Fruit fly (Drosophila melanogaster) whole organism, embryonic: ENCODE data around the gene CG42512.

Experiments
- Ada2b ChIP-seq: fragments of 200-800 bp; sonication (Bioruptor generic); IDR thresholded peaks from 2 replicates; pipeline ENCODE4 v1.3.6; 2022; ENCODE audit warnings: missing biosample characterization, missing genetic modification characterization
- Atf6 ChIP-seq: fragments of 200-800 bp; sonication (Bioruptor generic); IDR thresholded peaks from 2 replicates; pipeline ENCODE4 v1.3.6; 2022; ENCODE audit warnings: missing biosample characterization, missing genetic modification characterization
- BEAF-32 ChIP-seq: fragments of 200-800 bp; sonication (Bioruptor generic); optimal IDR thresholded peaks from 3 replicates; lab custom pipeline; 2017; ENCODE audit warnings: missing biosample characterization, missing genetic modification characterization, mild to moderate bottlenecking, moderate library complexity, missing genetic modification reagents
- CG11398 ChIP-seq: fragments of 200-800 bp; sonication (Bioruptor generic); optimal IDR thresholded peaks from 2 replicates; lab custom pipeline; 2016; ENCODE audit warnings: missing biosample characterization, missing genetic modification characterization
- CG11456 ChIP-seq: fragments of 200-800 bp; sonication (Bioruptor generic); IDR thresholded peaks from 3 replicates; pipeline ENCODE4 v1.3.6; 2022; ENCODE audit warnings: missing biosample characterization, missing genetic modification characterization
- CG11695 ChIP-seq: fragments of 200-800 bp; sonication (Bioruptor generic); IDR thresholded peaks from 3 replicates; pipeline ENCODE4 v1.3.6; 2022; ENCODE audit warnings: missing biosample characterization, missing genetic modification characterization
- CG12942 ChIP-seq: fragments of 200-800 bp; sonication (Bioruptor generic); optimal IDR thresholded peaks from 3 replicates; lab custom pipeline; 2016; ENCODE audit warnings: missing biosample characterization, missing genetic modification characterization
- CG13775 ChIP-seq: fragments of 200-800 bp; sonication (Bioruptor generic); optimal IDR thresholded peaks from 3 replicates; lab custom pipeline; 2017; ENCODE audit warnings: missing biosample characterization, mild to moderate bottlenecking, missing genetic modification characterization
- CG14441 ChIP-seq: fragments of 200-800 bp; sonication (Bioruptor generic); IDR thresholded peaks from 2 replicates; pipeline ENCODE4 v1.3.6; 2022; ENCODE audit warnings: missing biosample characterization, missing genetic modification characterization
- CG16863 ChIP-seq: fragments of 200-800 bp; sonication (Bioruptor generic); optimal IDR thresholded peaks from 3 replicates; lab custom pipeline; 2016; ENCODE audit warnings: missing biosample characterization, missing genetic modification characterization
- CG18011 ChIP-seq: fragments of 200-800 bp; sonication (Bioruptor generic); optimal IDR thresholded peaks from 2 replicates; lab custom pipeline; 2017; ENCODE audit warnings: missing biosample characterization, missing genetic modification characterization, mild to moderate bottlenecking, moderate library complexity, missing genotype
- CG18262 ChIP-seq: fragments of 200-800 bp; optimal IDR thresholded peaks from 3 replicates; lab custom pipeline; 2019; ENCODE audit warnings: missing biosample characterization, mild to moderate bottlenecking, missing genetic modification characterization, moderate library complexity
- CG2116 ChIP-seq: fragments of 200-800 bp; sonication (Bioruptor generic); optimal IDR thresholded peaks from 3 replicates; lab custom pipeline; 2018; ENCODE audit warnings: missing biosample characterization, mild to moderate bottlenecking, missing genetic modification characterization
- CG2199 ChIP-seq: fragments of 200-800 bp; sonication (Bioruptor generic); IDR thresholded peaks from 3 replicates; pipeline ENCODE4 v1.3.6; 2022; ENCODE audit warnings: missing biosample characterization, missing genetic modification characterization
- CG30020 ChIP-seq: fragments of 200-800 bp; optimal IDR thresholded peaks from 2 replicates; lab custom pipeline; 2019; ENCODE audit warnings: missing biosample characterization, mild to moderate bottlenecking, missing genetic modification characterization, moderate library complexity
- CG3281 ChIP-seq: fragments of 200-800 bp; sonication (Bioruptor generic); optimal IDR thresholded peaks from 3 replicates; lab custom pipeline; 2017; ENCODE audit warnings: missing biosample characterization, mild to moderate bottlenecking, missing genetic modification characterization
- CG4328 ChIP-seq: fragments of 200-800 bp; sonication (Bioruptor generic); optimal IDR thresholded peaks from 3 replicates; lab custom pipeline; 2017; ENCODE audit warnings: missing biosample characterization, missing genetic modification reagents, missing genetic modification characterization
- CG4404 ChIP-seq: fragments of 200-800 bp; sonication (Bioruptor generic); IDR thresholded peaks from 2 replicates; pipeline ENCODE4 v1.3.6; 2022; ENCODE audit warnings: missing biosample characterization, missing genetic modification characterization
- CG7928 ChIP-seq: fragments of 200-800 bp; sonication (Bioruptor generic); optimal IDR thresholded peaks from 2 replicates; lab custom pipeline; 2017; ENCODE audit warnings: missing biosample characterization, mild to moderate bottlenecking, missing genetic modification characterization
- CG8281 ChIP-seq: fragments of 200-800 bp; sonication (Bioruptor generic); optimal IDR thresholded peaks from 2 replicates; lab custom pipeline; 2018; ENCODE audit warnings: missing biosample characterization, mild to moderate bottlenecking, missing genetic modification characterization, moderate library complexity
- CG8478 ChIP-seq: fragments of >200 bp; optimal IDR thresholded peaks from 2 replicates; lab custom pipeline; 2018
- D19B ChIP-seq: fragments of 200-800 bp; sonication (Bioruptor generic); optimal IDR thresholded peaks from 2 replicates; lab custom pipeline; 2017; ENCODE audit warnings: missing biosample characterization, mild to moderate bottlenecking, missing genetic modification characterization
- Dek ChIP-seq: fragments of 200-800 bp; sonication (Bioruptor generic); optimal IDR thresholded peaks from 3 replicates; lab custom pipeline; 2019; ENCODE audit warnings: missing biosample characterization, mild to moderate bottlenecking, missing genetic modification characterization, moderate library complexity
- Dip3 ChIP-seq: fragments of 200-800 bp; sonication (Bioruptor generic); optimal IDR thresholded peaks from 3 replicates; lab custom pipeline; 2016; ENCODE audit warnings: missing biosample characterization, missing genetic modification characterization
- Dref ChIP-seq: fragments of 200-800 bp; sonication (Bioruptor generic); IDR thresholded peaks from 2 replicates; pipeline ENCODE4 v1.3.6; 2022; ENCODE audit warnings: missing biosample characterization, missing genetic modification characterization
- H15 ChIP-seq: fragments of 200-800 bp; sonication (Bioruptor generic); IDR thresholded peaks from 3 replicates; pipeline ENCODE4 v1.3.6; 2022; ENCODE audit warnings: missing biosample characterization, missing genetic modification characterization
- Lpt ChIP-seq: fragments of >200 bp; optimal IDR thresholded peaks from 2 replicates; lab custom pipeline; 2018; ENCODE audit warnings: missing biosample characterization, missing genetic modification characterization
- NC2α ChIP-seq: fragments of 200-800 bp; sonication (Bioruptor generic); optimal IDR thresholded peaks from 2 replicates; lab custom pipeline; 2016; ENCODE audit warnings: missing biosample characterization, missing genetic modification characterization
- Neu2 ChIP-seq: fragments of 200-800 bp; sonication (Bioruptor generic); optimal IDR thresholded peaks from 3 replicates; lab custom pipeline; 2016; ENCODE audit warnings: missing biosample characterization, missing genetic modification characterization, borderline replicate concordance
- Six4 ChIP-seq: fragments of 200-800 bp; sonication (Bioruptor generic); optimal IDR thresholded peaks from 2 replicates; lab custom pipeline; 2016; ENCODE audit warnings: missing biosample characterization, missing genetic modification characterization
- YL-1 ChIP-seq: fragments of 200-800 bp; sonication (Bioruptor generic); optimal IDR thresholded peaks from 3 replicates; lab custom pipeline; 2017; ENCODE audit warnings: missing biosample characterization, mild to moderate bottlenecking, missing genetic modification characterization
- ab ChIP-seq: fragments of 200-800 bp; sonication (Bioruptor generic); optimal IDR thresholded peaks from 2 replicates; lab custom pipeline; 2016; ENCODE audit warnings: missing biosample characterization, missing genetic modification characterization
- ac ChIP-seq: fragments of 200-800 bp; sonication (Bioruptor generic); optimal IDR thresholded peaks from 3 replicates; lab custom pipeline; 2017; ENCODE audit warnings: missing biosample characterization, mild to moderate bottlenecking, missing genetic modification characterization
- al ChIP-seq: fragments of 200-800 bp; sonication (Bioruptor generic); IDR thresholded peaks from 2 replicates; pipeline ENCODE4 v1.3.6; 2022; ENCODE audit warnings: missing biosample characterization, missing genetic modification characterization
- az2 ChIP-seq: fragments of 200-800 bp; sonication (Bioruptor generic); optimal IDR thresholded peaks from 3 replicates; lab custom pipeline; 2016; ENCODE audit warnings: missing biosample characterization, missing genetic modification characterization
- bcd ChIP-seq: fragments of 200-800 bp; sonication (Bioruptor generic); optimal IDR thresholded peaks from 2 replicates; lab custom pipeline; 2017; ENCODE audit warnings: missing biosample characterization, mild to moderate bottlenecking, missing genetic modification characterization
- cato ChIP-seq: fragments of 200-800 bp; sonication (Bioruptor generic); optimal IDR thresholded peaks from 2 replicates; lab custom pipeline; 2016; ENCODE audit warnings: missing biosample characterization, missing genetic modification characterization, borderline replicate concordance
- crp ChIP-seq, 2 experiments: fragments of 200-800 bp; sonication (Bioruptor generic); optimal IDR thresholded peaks; 2 replicates in 1 of 2; 3 replicates in 1 of 2; lab custom pipeline; 2017; ENCODE audit warnings: missing biosample characterization in 2 of 2, missing genetic modification characterization in 2 of 2, mild to moderate bottlenecking in 1 of 2, moderate library complexity in 1 of 2
- dmrt11E ChIP-seq: fragments of 200-800 bp; sonication (Bioruptor generic); optimal IDR thresholded peaks from 3 replicates; lab custom pipeline; 2018; ENCODE audit warnings: missing biosample characterization, mild to moderate bottlenecking, missing genetic modification characterization, moderate library complexity
- emc ChIP-seq: fragments of 200-800 bp; sonication (Bioruptor generic); optimal IDR thresholded peaks from 2 replicates; lab custom pipeline; 2016; ENCODE audit warnings: missing biosample characterization, missing genetic modification characterization
- gsb ChIP-seq: fragments of 200-800 bp; sonication (Bioruptor generic); IDR thresholded peaks from 2 replicates; pipeline ENCODE4 v1.3.6; 2022; ENCODE audit warnings: missing biosample characterization, missing genetic modification characterization
- lilli ChIP-seq: fragments of 200-800 bp; sonication (Bioruptor generic); optimal IDR thresholded peaks from 3 replicates; lab custom pipeline; 2016; ENCODE audit warnings: missing biosample characterization, missing genetic modification characterization
- nerfin-2 ChIP-seq: fragments of 200-800 bp; sonication (Bioruptor generic); IDR thresholded peaks from 2 replicates; pipeline ENCODE4 v1.3.6; 2022; ENCODE audit warnings: missing biosample characterization, missing genetic modification characterization; ENCODE audit not compliant: partially characterized antibody
- pan ChIP-seq, 4 experiments: fragments of >200 bp in 3 of 4; fragments of 200-800 bp in 1 of 4; sonication (Bioruptor generic) in 1 of 4; optimal IDR thresholded peaks in 3 of 4; IDR thresholded peaks in 1 of 4; 2 replicates each; pipeline versions ENCODE4 v1.3.6 to Lab custom; 2017 to 2022; ENCODE audit warnings: missing biosample characterization in 2 of 4, missing genetic modification characterization in 2 of 4, mixed read lengths in 1 of 4
- pfk ChIP-seq: fragments of 200-800 bp; sonication (Bioruptor generic); optimal IDR thresholded peaks from 2 replicates; lab custom pipeline; 2018; ENCODE audit warnings: missing biosample characterization, mild to moderate bottlenecking, missing genetic modification characterization, moderate library complexity
- pnt ChIP-seq: fragments of 200-800 bp; sonication (Bioruptor generic); optimal IDR thresholded peaks from 3 replicates; lab custom pipeline; 2016; ENCODE audit warnings: missing biosample characterization, missing genetic modification characterization
- psq ChIP-seq: fragments of 200-800 bp; sonication (Bioruptor generic); optimal IDR thresholded peaks from 2 replicates; lab custom pipeline; 2017; ENCODE audit warnings: missing biosample characterization, missing genetic modification characterization
- stc ChIP-seq: fragments of 200-800 bp; sonication (Bioruptor generic); IDR thresholded peaks from 2 replicates; pipeline ENCODE4 v1.3.6; 2022; ENCODE audit warnings: missing biosample characterization, missing genetic modification characterization
- tio ChIP-seq: fragments of 200-800 bp; sonication (Bioruptor generic); optimal IDR thresholded peaks from 2 replicates; lab custom pipeline; 2017; ENCODE audit warnings: missing biosample characterization, missing genetic modification characterization, inconsistent platforms

Gene CG42512

DNA sequence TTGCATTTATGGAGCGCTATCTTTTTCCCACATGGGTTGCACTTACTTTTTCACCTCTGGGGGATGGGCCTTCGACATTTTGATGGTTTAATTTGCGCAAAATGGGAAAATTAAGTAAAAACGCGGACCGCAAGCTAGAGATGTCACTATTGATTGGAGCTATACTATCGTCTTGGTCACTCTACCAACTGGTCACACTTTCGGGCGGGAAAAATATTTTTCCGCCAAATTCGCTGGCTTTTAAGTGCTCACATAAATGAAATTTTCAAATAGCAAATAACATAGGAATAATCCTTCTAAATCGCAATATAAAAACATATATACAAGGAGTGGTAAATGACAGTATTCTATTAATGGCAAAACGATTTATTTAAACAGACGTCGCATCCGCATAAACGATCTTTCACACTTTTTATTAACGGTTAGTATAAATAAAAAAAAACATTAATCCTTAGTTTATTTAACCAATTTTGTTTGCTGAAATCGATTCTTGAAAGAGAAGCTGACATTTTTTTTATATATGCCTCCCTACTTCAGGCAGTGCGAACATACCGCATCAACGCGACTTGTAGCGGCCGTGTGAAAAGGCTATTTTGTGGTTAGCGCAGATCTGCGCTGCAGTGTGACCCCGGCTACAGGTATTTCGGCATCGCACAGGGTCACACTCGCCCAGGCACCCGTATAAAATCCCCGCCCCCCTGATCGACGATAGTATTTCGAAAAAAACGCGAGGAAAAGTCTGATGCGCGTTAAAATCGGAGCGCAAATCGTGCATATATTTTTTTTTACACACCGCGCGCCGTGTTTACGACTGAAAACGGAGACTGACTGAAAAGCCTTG lies 10.7 kb upstream of the CG42512 start, which contains the start of the genes SNRPG and mthl1 (continued):
- TF ChIP-seq psq (GFP tag; lab: Kevin White, UChicago) (peak; percentile 23), lilli (GFP tag; lab: Kevin White, UChicago) (peak; percentile 55), pan (optimal IDR thresholded peaks at IDR 0.05; lab: Kevin White, UChicago) (no peak), pan (GFP tag; optimal IDR thresholded peaks at IDR 0.05 in 1 of 2, IDR thresholded peaks at IDR 0.05 in 1 of 2) (peak in 1 of 2 experiments; percentile 95), Atf6 (GFP tag; lab: Robert Waterston, UW) (peak; percentile 84), H15 (GFP tag; lab: Robert Waterston, UW) (peak; percentile 91), CG7928 (GFP tag; lab: Kevin White, UChicago) (peak; percentile 38), CG2199 (GFP tag; lab: Robert Waterston, UW) (peak; percentile 72; the same call in 1 of the 3 replicates), CG18262 (tag; lab: Kevin White, UChicago) (peak; percentile 63), Dek (peak; percentile 82), CG8281 (tag; lab: Kevin White, UChicago) (no peak), CG11456 (peak; percentile 94), CG3281 (GFP tag; lab: Kevin White, UChicago) (peak; percentile 53), crp (GFP tag; optimal IDR thresholded peaks at IDR 0.05; lab: Kevin White, UChicago) (peak in 1 of 2 experiments; percentile 30), BEAF-32 (GFP tag; lab: Kevin White, UChicago) (peak; percentile 83), NC2α (GFP tag; lab: Kevin White, UChicago) (peak; percentile 52), CG16863 (GFP tag; lab: Kevin White, UChicago) (peak; percentile 51), Ada2b (peak; percentile 84), stc (peak; percentile 69; the same call in 1 of the 2 replicates), CG14441 (peak; percentile 96), Dref (GFP tag; lab: Robert Waterston, UW) (peak; percentile 53), gsb (peak; percentile 84), CG4328 (GFP tag; lab: Kevin White, UChicago) (peak; percentile 32), nerfin-2 (no peak), az2 (peak; percentile 80), cato (GFP tag; lab: Kevin White, UChicago) (peak; percentile 62), al (GFP tag; lab: Robert Waterston, UW) (peak; percentile 92), pfk (peak; percentile 45), CG18011 (peak; percentile 40), tio (peak; percentile 86), Neu2 (GFP tag; lab: Kevin White, UChicago) (no peak), D19B (GFP tag; lab: Kevin White, UChicago) (peak; percentile 70), CG2116 (GFP tag; lab: Kevin White, UChicago) (peak; percentile 70), CG11695 (GFP tag; lab: Robert Waterston, UW) (peak; percentile 79), Dip3 (GFP tag; lab: Kevin White, UChicago) (peak; percentile 92), Lpt (no peak), CG30020 (tag; lab: Kevin White, UChicago) (peak; percentile 94), ac (GFP tag; lab: Kevin White, UChicago) (no peak), CG8478 (lab: Kevin White, UChicago) (no peak), YL-1 (GFP tag; lab: Kevin White, UChicago) (peak; percentile 56), CG11398 (GFP tag; lab: Kevin White, UChicago) (no peak), dmrt11E (peak; percentile 64), Six4 (GFP tag; lab: Kevin White, UChicago) (peak; percentile 33), CG13775 (GFP tag; lab: Kevin White, UChicago) (peak; percentile 81), ab (peak; percentile 55), pnt (GFP tag; lab: Kevin White, UChicago) (peak; percentile 88), bcd (GFP tag; lab: Kevin White, UChicago) (peak; percentile 87), CG4404 (peak; percentile 86), CG12942 (GFP tag; lab: Kevin White, UChicago) (peak; percentile 73), emc (peak; percentile 70)
